Worm (Caenorhabditis elegans): ENCODE data around the gene ttm-1.

ce11 chrIII:12925947-12926607, 40.7 kb downstream of the ttm-1 start, which contains the start of the genes npp-25 and mrps-10:
- TF ChIP-seq W03F9.2 (tag; optimal IDR thresholded peaks at IDR 0.05), result no peak
- TF ChIP-seq dao-5 (tag; optimal IDR thresholded peaks at IDR 0.05), result no peak
- no peak for TF ChIP-seq him-1 (tag; optimal IDR thresholded peaks at IDR 0.05)
